Worm (Caenorhabditis elegans): ENCODE results near the gene cyp-25A3.

DNA sequence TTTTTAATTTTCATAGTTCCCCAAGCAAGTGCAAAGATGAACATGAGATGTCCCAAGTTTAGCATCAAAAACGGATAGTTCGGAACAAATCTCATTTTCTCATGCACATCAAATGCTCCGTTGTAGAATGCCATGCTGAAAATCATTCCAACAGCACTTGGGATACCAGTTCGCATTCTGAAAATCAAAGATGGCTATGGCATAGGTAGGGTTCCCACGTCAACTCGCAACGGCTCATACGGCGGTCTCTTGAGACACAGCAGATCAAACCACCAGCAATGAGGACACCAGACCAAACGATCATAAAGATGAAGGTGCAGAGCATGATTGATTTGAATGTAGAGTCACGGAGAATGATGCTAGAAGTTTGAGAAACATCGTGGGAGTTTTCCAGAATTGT is 36.4 kb downstream of the cyp-25A3 start:
- TF ChIP-seq snpc-4 (GFP tag; optimal IDR thresholded peaks at IDR 0.05) (no peak), snpc-4 (tag; optimal IDR thresholded peaks at IDR 0.05) (no peak), somi-1 (GFP tag; optimal IDR thresholded peaks at IDR 0.05) (no peak), ceh-40 (GFP tag; IDR thresholded peaks at IDR 0.05) (no peak), mes-4 (tag; optimal IDR thresholded peaks at IDR 0.05) (no peak), lin-26 (GFP tag; IDR thresholded peaks at IDR 0.05) (no peak), athp-1 (tag; optimal IDR thresholded peaks at IDR 0.05) (no peak), Y79H2A.3 (GFP tag; conservative IDR thresholded peaks at IDR 0.05) (no peak), F22D6.2 (tag; optimal IDR thresholded peaks at IDR 0.05) (no peak), F55B11.4 (tag; optimal IDR thresholded peaks at IDR 0.05; ENCODE audit: borderline replicate concordance, insufficient read depth) (no peak)

Measured in whole organism, young adult.